Worm (Caenorhabditis elegans) whole organism, early embryonic: ENCODE results near the gene F35G2.1.
"Not testable (repeated sequence)": the region's sequence is repeated elsewhere in the genome, so short reads cannot be mapped to it uniquely, and the experiment has no call there.

Experiments used
- aly-1 ChIP-seq: sonication (generic microtip); optimal IDR thresholded peaks from 2 replicates; lab custom pipeline; 2016; ENCODE audit warnings: missing genetic modification characterization, missing compliant biosample characterization
- ama-1 ChIP-seq: fragments of 150-350 bp; optimal IDR thresholded peaks from 2 replicates; lab custom pipeline; 2014
- ceh-13 ChIP-seq: fragments of 200-800 bp; sonication (Bioruptor generic); optimal IDR thresholded peaks from 2 replicates; lab custom pipeline; 2018; ENCODE audit warnings: mild to moderate bottlenecking, missing genetic modification characterization, missing compliant biosample characterization
- ets-7 ChIP-seq: sonication (generic microtip); optimal IDR thresholded peaks from 2 replicates; lab custom pipeline; 2016; ENCODE audit warnings: missing genotype, missing genetic modification characterization, missing compliant biosample characterization
- hnd-1 ChIP-seq: sonication (generic microtip); optimal IDR thresholded peaks from 2 replicates; lab custom pipeline; 2016; ENCODE audit warnings: missing genetic modification characterization, missing compliant biosample characterization
- pes-1 ChIP-seq: fragments of 200-800 bp; sonication (Bioruptor generic); IDR thresholded peaks from 2 replicates; pipeline ENCODE4 v1.3.6; 2022; ENCODE audit warnings: missing genetic modification reagents, missing genetic modification characterization, missing compliant biosample characterization
- scrt-1 ChIP-seq: fragments of 200-800 bp; sonication (Bioruptor generic); IDR thresholded peaks from 2 replicates; pipeline ENCODE4 v1.3.6; 2022; ENCODE audit warnings: missing genetic modification characterization, missing compliant biosample characterization
- sea-1 ChIP-seq: fragments of 200-800 bp; sonication (Bioruptor generic); conservative IDR thresholded peaks from 2 replicates; pipeline ENCODE4 v1.3.6; 2022; ENCODE audit warnings: missing genetic modification characterization, missing compliant biosample characterization
- tbx-11 ChIP-seq: fragments of 200-800 bp; sonication (Bioruptor generic); IDR thresholded peaks from 2 replicates; pipeline ENCODE4 v1.3.6; 2022; ENCODE audit warnings: missing genetic modification characterization, missing compliant biosample characterization
- tra-4 ChIP-seq: sonication (generic microtip); optimal IDR thresholded peaks from 2 replicates; lab custom pipeline; 2017; ENCODE audit warnings: missing genetic modification characterization, missing compliant biosample characterization

- TF ChIP-seq ama-1 (lab: Kevin White, UChicago); ets-7 (tag; lab: Kevin White, UChicago); hnd-1 (tag; lab: Kevin White, UChicago); tbx-11 (GFP tag; lab: Robert Waterston, UW); ceh-13 (GFP tag; lab: Kevin White, UChicago); pes-1 (GFP tag; lab: Robert Waterston, UW); aly-1 (tag; lab: Kevin White, UChicago); scrt-1 (GFP tag; lab: Robert Waterston, UW); sea-1 (GFP tag; lab: Robert Waterston, UW); tra-4 (tag; lab: Kevin White, UChicago): not testable (repeated sequence)
Measured at ce11 chrIV:12170396-12170795, 32.7 kb upstream of the F35G2.1 start.
